Worm (Caenorhabditis elegans): ENCODE data around the gene sre-3.

DNA sequence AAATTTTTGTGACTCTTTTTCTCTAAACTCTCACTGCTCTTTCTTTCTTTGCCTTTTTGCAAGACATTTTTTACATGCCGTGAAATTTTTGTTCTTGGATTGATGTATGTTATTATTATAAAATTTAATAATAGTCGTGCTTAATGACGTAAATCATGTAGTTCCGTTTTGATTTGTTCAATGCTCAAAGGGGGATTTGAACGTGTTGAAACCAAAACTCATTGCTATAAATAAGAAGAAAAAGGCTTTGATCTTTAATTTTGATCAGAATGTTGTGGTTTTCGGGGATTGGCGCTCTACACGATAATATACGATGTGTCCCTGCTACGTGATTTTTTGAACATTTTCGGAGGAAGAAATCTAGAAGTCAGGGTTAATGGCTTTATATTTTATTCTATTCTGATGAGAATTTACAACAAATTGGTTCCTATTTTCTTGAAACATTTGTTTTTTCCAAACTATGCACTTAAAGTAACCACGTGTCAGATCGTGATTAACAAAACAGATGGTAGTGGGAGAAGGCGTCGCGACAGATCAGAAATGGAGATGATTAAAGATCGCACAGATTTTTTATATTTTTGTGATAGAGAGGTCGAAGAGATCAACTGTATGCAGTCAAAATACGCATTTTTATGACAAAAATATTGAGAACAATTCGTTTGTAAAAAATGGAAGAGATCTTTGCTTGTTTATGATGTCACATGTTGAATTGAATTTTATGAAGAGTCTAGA lies 43.8 kb upstream of the sre-3 start:
- TF ChIP-seq him-1 (tag; optimal IDR thresholded peaks at IDR 0.05) (no peak), W03F9.2 (tag; optimal IDR thresholded peaks at IDR 0.05) (no peak), dao-5 (tag; optimal IDR thresholded peaks at IDR 0.05) (no peak)

Data from whole organism, L4/young adult.